Fruit fly (Drosophila melanogaster) whole organism, embryonic: ENCODE data around the gene CG2533.
A peak's percentile ranks its signal among the peaks of the same experiment; 100 is the strongest.

Experiments used
- Asciz ChIP-seq: fragments of 200-800 bp; sonication (Bioruptor generic); optimal IDR thresholded peaks from 2 replicates; lab custom pipeline; 2017; ENCODE audit warnings: missing biosample characterization, mild to moderate bottlenecking, missing genetic modification characterization, missing genetic modification reagents
- CG1024 ChIP-seq: fragments of 200-800 bp; sonication (Bioruptor generic); IDR thresholded peaks from 2 replicates; pipeline ENCODE4 v1.3.6; 2022; ENCODE audit warnings: missing biosample characterization, missing genetic modification characterization
- CG14050 ChIP-seq: fragments of 200-800 bp; sonication (Bioruptor generic); IDR thresholded peaks from 3 replicates; pipeline ENCODE4 v1.3.6; 2022; ENCODE audit warnings: missing biosample characterization, missing genetic modification characterization
- CG14965 ChIP-seq: fragments of 200-800 bp; sonication (Bioruptor generic); optimal IDR thresholded peaks from 2 replicates; lab custom pipeline; 2016; ENCODE audit warnings: missing biosample characterization, missing genetic modification characterization, borderline replicate concordance
- CG1602 ChIP-seq: fragments of 200-800 bp; sonication (Bioruptor generic); optimal IDR thresholded peaks from 3 replicates; lab custom pipeline; 2016; ENCODE audit warnings: missing biosample characterization, missing genetic modification characterization
- CG17186 ChIP-seq: fragments of 200-800 bp; sonication (Bioruptor generic); optimal IDR thresholded peaks from 3 replicates; lab custom pipeline; 2017; ENCODE audit warnings: missing biosample characterization, missing genetic modification reagents, missing genetic modification characterization
- CG17359 ChIP-seq: fragments of 200-800 bp; sonication (Bioruptor generic); optimal IDR thresholded peaks from 3 replicates; lab custom pipeline; 2018; ENCODE audit warnings: missing biosample characterization, mild to moderate bottlenecking, missing genetic modification characterization, moderate library complexity
- CG17568 ChIP-seq: fragments of 200-800 bp; sonication (Bioruptor generic); optimal IDR thresholded peaks from 2 replicates; lab custom pipeline; 2018; ENCODE audit warnings: missing biosample characterization, mild to moderate bottlenecking, missing genetic modification characterization, moderate library complexity
- CG17829 ChIP-seq: fragments of 200-800 bp; optimal IDR thresholded peaks from 2 replicates; lab custom pipeline; 2019; ENCODE audit warnings: missing biosample characterization, mild to moderate bottlenecking, missing genetic modification characterization, moderate library complexity
- CG18599 ChIP-seq: fragments of 200-800 bp; sonication (Bioruptor generic); optimal IDR thresholded peaks from 3 replicates; lab custom pipeline; 2017; ENCODE audit warnings: missing biosample characterization, missing genetic modification characterization, mild to moderate bottlenecking, moderate library complexity, missing genetic modification reagents
- CG3163 ChIP-seq: fragments of 200-800 bp; sonication (Bioruptor generic); optimal IDR thresholded peaks from 3 replicates; lab custom pipeline; 2016; ENCODE audit warnings: missing biosample characterization, missing genetic modification characterization
- CG4730 ChIP-seq: fragments of 200-800 bp; sonication (Bioruptor generic); IDR thresholded peaks from 2 replicates; pipeline ENCODE4 v1.3.6; 2022; ENCODE audit warnings: missing biosample characterization, missing genetic modification characterization
- CG4820 ChIP-seq: fragments of 200-800 bp; sonication (Bioruptor generic); optimal IDR thresholded peaks from 3 replicates; lab custom pipeline; 2016; ENCODE audit warnings: missing biosample characterization, missing genetic modification characterization
- CG5180 ChIP-seq: fragments of 200-800 bp; sonication (Bioruptor generic); optimal IDR thresholded peaks from 3 replicates; lab custom pipeline; 2017; ENCODE audit warnings: missing biosample characterization, missing genetic modification characterization, mild to moderate bottlenecking, moderate library complexity, missing genetic modification reagents
- CG6683 ChIP-seq: fragments of 200-800 bp; sonication (Bioruptor generic); optimal IDR thresholded peaks from 2 replicates; lab custom pipeline; 2017; ENCODE audit warnings: missing biosample characterization, mild to moderate bottlenecking, missing genetic modification characterization, missing genetic modification reagents
- CG6791 ChIP-seq: fragments of 200-800 bp; sonication (Bioruptor generic); IDR thresholded peaks from 3 replicates; pipeline ENCODE4 v1.3.6; 2022; ENCODE audit warnings: missing biosample characterization, missing genetic modification characterization; ENCODE audit not compliant: partially characterized antibody
- CG6813 ChIP-seq: fragments of 200-800 bp; sonication (Bioruptor generic); optimal IDR thresholded peaks from 2 replicates; lab custom pipeline; 2017; ENCODE audit warnings: missing biosample characterization, missing genetic modification characterization, mild to moderate bottlenecking, moderate library complexity, missing genetic modification reagents
- CG7357 ChIP-seq: fragments of 200-800 bp; sonication (Bioruptor generic); IDR thresholded peaks from 3 replicates; pipeline ENCODE4 v1.3.6; 2022; ENCODE audit warnings: missing biosample characterization, missing genetic modification characterization
- CG7963 ChIP-seq: fragments of 200-800 bp; sonication (Bioruptor generic); IDR thresholded peaks from 3 replicates; pipeline ENCODE4 v1.3.6; 2022; ENCODE audit warnings: missing biosample characterization, missing genetic modification characterization; ENCODE audit not compliant: partially characterized antibody
- CG8089 ChIP-seq: fragments of 200-800 bp; sonication (Bioruptor generic); optimal IDR thresholded peaks from 3 replicates; lab custom pipeline; 2016; ENCODE audit warnings: missing biosample characterization, missing genetic modification characterization
- CkIIα-i1 ChIP-seq: fragments of 200-800 bp; sonication (Bioruptor generic); IDR thresholded peaks from 2 replicates; pipeline ENCODE4 v1.3.6; 2022; ENCODE audit warnings: missing biosample characterization, missing genetic modification characterization
- D ChIP-seq, 2 experiments: fragments of 200-800 bp in 1 of 2; fragments of >200 bp in 1 of 2; sonication (Bioruptor generic) in 1 of 2; optimal IDR thresholded peaks; 2 replicates in 1 of 2; 3 replicates in 1 of 2; lab custom pipeline; 2017; ENCODE audit warnings: mild to moderate bottlenecking in 1 of 2, missing biosample characterization in 1 of 2, missing genetic modification characterization in 1 of 2, missing genetic modification reagents in 1 of 2
- Dp ChIP-seq: fragments of 200-800 bp; sonication (Bioruptor generic); optimal IDR thresholded peaks from 2 replicates; lab custom pipeline; 2018; ENCODE audit warnings: missing biosample characterization, mild to moderate bottlenecking, missing genetic modification characterization, moderate library complexity
- Ets97D ChIP-seq: fragments of 200-800 bp; sonication (Bioruptor generic); optimal IDR thresholded peaks from 3 replicates; lab custom pipeline; 2016; ENCODE audit warnings: missing biosample characterization, missing genetic modification characterization
- GATAe ChIP-seq: fragments of 200-800 bp; sonication (Bioruptor generic); conservative IDR thresholded peaks from 2 replicates; pipeline ENCODE4 v1.3.6; 2022; ENCODE audit warnings: missing biosample characterization, missing genetic modification characterization
- H15 ChIP-seq: fragments of 200-800 bp; sonication (Bioruptor generic); IDR thresholded peaks from 3 replicates; pipeline ENCODE4 v1.3.6; 2022; ENCODE audit warnings: missing biosample characterization, missing genetic modification characterization
- HHEX ChIP-seq: fragments of 200-800 bp; sonication (Bioruptor generic); optimal IDR thresholded peaks from 3 replicates; lab custom pipeline; 2017; ENCODE audit warnings: missing biosample characterization, mild to moderate bottlenecking, missing genetic modification characterization, missing genetic modification reagents
- Hand ChIP-seq: fragments of 200-800 bp; sonication (Bioruptor generic); optimal IDR thresholded peaks from 2 replicates; lab custom pipeline; 2017; ENCODE audit warnings: mild to moderate bottlenecking, missing biosample characterization, missing genetic modification reagents, missing genetic modification characterization
- Hr78 ChIP-seq, 2 experiments: fragments of 200-800 bp in 1 of 2; fragments of >200 bp in 1 of 2; sonication (Bioruptor generic) in 1 of 2; optimal IDR thresholded peaks; 2 replicates each; lab custom pipeline; 2017 to 2019; ENCODE audit warnings: missing biosample characterization in 2 of 2, missing genetic modification characterization in 2 of 2, mild to moderate bottlenecking in 1 of 2, moderate library complexity in 1 of 2
- Myb ChIP-seq: fragments of 200-800 bp; sonication (Bioruptor generic); optimal IDR thresholded peaks from 2 replicates; lab custom pipeline; 2016; ENCODE audit warnings: missing biosample characterization, missing genetic modification characterization
- Neu2 ChIP-seq: fragments of 200-800 bp; sonication (Bioruptor generic); optimal IDR thresholded peaks from 3 replicates; lab custom pipeline; 2016; ENCODE audit warnings: missing biosample characterization, missing genetic modification characterization, borderline replicate concordance
- PHDP ChIP-seq: fragments of 200-800 bp; sonication (Bioruptor generic); optimal IDR thresholded peaks from 3 replicates; lab custom pipeline; 2018; ENCODE audit warnings: missing biosample characterization, mild to moderate bottlenecking, missing genetic modification characterization, moderate library complexity
- Scr ChIP-seq: fragments of 200-800 bp; sonication (Bioruptor generic); IDR thresholded peaks from 2 replicates; pipeline ENCODE4 v1.3.6; 2022; ENCODE audit warnings: missing biosample characterization, missing genetic modification characterization; ENCODE audit not compliant: partially characterized antibody
- Sin3A ChIP-seq: fragments of >200 bp; optimal IDR thresholded peaks from 2 replicates; lab custom pipeline; 2018
- Stat92E ChIP-seq, 3 experiments: fragments of >200 bp in 2 of 3; fragments of 200-800 bp in 1 of 3; sonication (Bioruptor generic) in 1 of 3; optimal IDR thresholded peaks; 2 replicates each; lab custom pipeline; 2017 to 2019; ENCODE audit warnings: missing biosample characterization in 3 of 3, missing genetic modification characterization in 3 of 3, mild to moderate bottlenecking in 1 of 3, moderate library complexity in 1 of 3
- TFAM ChIP-seq: fragments of 200-800 bp; sonication (Bioruptor generic); optimal IDR thresholded peaks from 2 replicates; lab custom pipeline; 2017; ENCODE audit warnings: missing biosample characterization, missing genetic modification characterization, inconsistent platforms
- ash1 ChIP-seq: fragments of 200-800 bp; sonication (Bioruptor generic); optimal IDR thresholded peaks from 2 replicates; lab custom pipeline; 2018; ENCODE audit warnings: missing biosample characterization, mild to moderate bottlenecking, missing genetic modification characterization
- ato ChIP-seq: fragments of 200-800 bp; sonication (Bioruptor generic); IDR thresholded peaks from 2 replicates; pipeline ENCODE4 v1.3.6; 2022; ENCODE audit warnings: missing biosample characterization, missing genetic modification characterization; ENCODE audit not compliant: partially characterized antibody
- bcd ChIP-seq: fragments of 200-800 bp; sonication (Bioruptor generic); optimal IDR thresholded peaks from 2 replicates; lab custom pipeline; 2017; ENCODE audit warnings: missing biosample characterization, mild to moderate bottlenecking, missing genetic modification characterization
- bigmax ChIP-seq: fragments of 200-800 bp; sonication (Bioruptor generic); optimal IDR thresholded peaks from 2 replicates; lab custom pipeline; 2018; ENCODE audit warnings: missing biosample characterization, mild to moderate bottlenecking, missing genetic modification characterization
- cas ChIP-seq: fragments of 200-800 bp; sonication (Bioruptor generic); IDR thresholded peaks from 2 replicates; pipeline ENCODE4 v1.3.6; 2022; ENCODE audit warnings: missing biosample characterization, missing genetic modification characterization
- emc ChIP-seq: fragments of 200-800 bp; sonication (Bioruptor generic); optimal IDR thresholded peaks from 2 replicates; lab custom pipeline; 2016; ENCODE audit warnings: missing biosample characterization, missing genetic modification characterization
- ham ChIP-seq: fragments of 200-800 bp; sonication (Bioruptor generic); IDR thresholded peaks from 2 replicates; pipeline ENCODE4 v1.3.6; 2022; ENCODE audit warnings: missing biosample characterization, missing genetic modification characterization
- hth ChIP-seq: fragments of >200 bp; optimal IDR thresholded peaks from 2 replicates; lab custom pipeline; 2017; ENCODE audit warnings: inconsistent platforms
- jigr1 ChIP-seq: fragments of 200-800 bp; sonication (Bioruptor generic); IDR thresholded peaks from 3 replicates; pipeline ENCODE4 v1.3.6; 2022; ENCODE audit warnings: missing biosample characterization, missing genetic modification characterization
- kah ChIP-seq: fragments of 200-800 bp; sonication (Bioruptor generic); optimal IDR thresholded peaks from 2 replicates; lab custom pipeline; 2018; ENCODE audit warnings: missing biosample characterization, mild to moderate bottlenecking, missing genetic modification characterization
- peb ChIP-seq: fragments of 200-800 bp; sonication (Bioruptor generic); IDR thresholded peaks from 2 replicates; pipeline ENCODE4 v1.3.6; 2022; ENCODE audit warnings: missing biosample characterization, missing genetic modification characterization
- phol ChIP-seq: fragments of 200-800 bp; sonication (Bioruptor generic); optimal IDR thresholded peaks from 3 replicates; lab custom pipeline; 2018; ENCODE audit warnings: missing biosample characterization, mild to moderate bottlenecking, missing genetic modification characterization, moderate library complexity
- vnd ChIP-seq: fragments of 200-800 bp; sonication (Bioruptor generic); IDR thresholded peaks from 3 replicates; pipeline ENCODE4 v1.3.6; 2022; ENCODE audit warnings: missing biosample characterization, missing genetic modification characterization; ENCODE audit not compliant: partially characterized antibody
- yki ChIP-seq: fragments of >200 bp; optimal IDR thresholded peaks from 3 replicates; lab custom pipeline; 2018
- z ChIP-seq: fragments of 200-800 bp; sonication (Bioruptor generic); IDR thresholded peaks from 3 replicates; pipeline ENCODE4 v1.3.6; 2022; ENCODE audit warnings: missing biosample characterization, missing genetic modification characterization

Gene CG2533

DNA sequence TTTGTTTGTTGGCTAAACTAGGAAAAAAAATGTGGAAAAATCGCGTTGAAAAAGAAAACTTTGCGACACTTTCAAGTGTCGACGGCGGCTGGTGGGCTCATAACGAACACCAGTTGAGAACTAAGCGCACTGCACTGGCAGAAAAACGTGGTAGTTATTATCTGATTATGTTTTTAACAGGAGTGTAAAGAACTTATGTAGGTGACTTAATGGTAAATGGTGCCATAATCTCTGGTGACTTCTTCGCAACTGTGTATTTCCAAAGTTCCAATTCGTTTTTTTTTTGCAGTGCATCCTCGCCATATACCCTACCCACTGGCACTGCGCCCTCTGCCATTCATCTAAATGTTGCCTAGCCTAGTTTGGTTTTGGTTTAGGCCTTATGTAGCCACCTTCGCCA, 49.0 kb upstream of the CG2533 start (continued):
- TF ChIP-seq vnd (GFP tag; lab: Robert Waterston, UW), result no peak
- no peak for TF ChIP-seq emc (GFP tag; lab: Kevin White, UChicago)
- no peak for TF ChIP-seq Ets97D (GFP tag; lab: Kevin White, UChicago)
- TF ChIP-seq CG6683 (GFP tag; lab: Kevin White, UChicago), result no peak
- TF ChIP-seq z, result no peak
- no peak for TF ChIP-seq HHEX
- no peak for TF ChIP-seq yki
- no peak for TF ChIP-seq Neu2 (GFP tag; lab: Kevin White, UChicago)
- no peak for TF ChIP-seq cas
- no peak for TF ChIP-seq Scr (GFP tag; lab: Robert Waterston, UW)
- TF ChIP-seq peb (GFP tag; lab: Robert Waterston, UW), result no peak
- TF ChIP-seq Myb, result no peak
- TF ChIP-seq CG1602, result no peak
- no peak for TF ChIP-seq ato (GFP tag; lab: Robert Waterston, UW)
- peak; percentile 33 for TF ChIP-seq CG4820
- no peak for TF ChIP-seq D (optimal IDR thresholded peaks at IDR 0.05; lab: Kevin White, UChicago)
- TF ChIP-seq D (GFP tag; optimal IDR thresholded peaks at IDR 0.05; lab: Kevin White, UChicago), result no peak
- TF ChIP-seq kah (GFP tag; lab: Kevin White, UChicago), result no peak
- TF ChIP-seq hth (lab: Kevin White, UChicago), result no peak
- no peak for TF ChIP-seq Dp
- TF ChIP-seq CG17186, result no peak
- peak; percentile 13 for TF ChIP-seq CG18599 (GFP tag; lab: Kevin White, UChicago)
- TF ChIP-seq CG7963 (GFP tag; lab: Robert Waterston, UW), result no peak
- peak; percentile 29 for TF ChIP-seq phol (tag; lab: Kevin White, UChicago)
- TF ChIP-seq Hand (GFP tag; lab: Kevin White, UChicago), result no peak
- TF ChIP-seq Asciz (GFP tag; lab: Kevin White, UChicago), result peak; percentile 7
- no peak for TF ChIP-seq jigr1 (GFP tag; lab: Robert Waterston, UW)
- TF ChIP-seq CG4730, result no peak
- TF ChIP-seq CkIIα-i1 (GFP tag; lab: Robert Waterston, UW), result no peak
- TF ChIP-seq TFAM (GFP tag; lab: Kevin White, UChicago), result no peak
- TF ChIP-seq PHDP (tag; lab: Kevin White, UChicago), result no peak
- TF ChIP-seq Hr78 (GFP tag; optimal IDR thresholded peaks at IDR 0.05; lab: Kevin White, UChicago), result no peak
- no peak for TF ChIP-seq CG3163 (GFP tag; lab: Kevin White, UChicago)
- TF ChIP-seq ham (GFP tag; lab: Robert Waterston, UW), result no peak
- no peak for TF ChIP-seq CG6813 (GFP tag; lab: Kevin White, UChicago)
- TF ChIP-seq GATAe (GFP tag; lab: Robert Waterston, UW), result no peak
- TF ChIP-seq ash1 (GFP tag; lab: Kevin White, UChicago), result no peak
- no peak for TF ChIP-seq CG7357 (GFP tag; lab: Robert Waterston, UW)
- no peak for TF ChIP-seq CG17568 (GFP tag; lab: Kevin White, UChicago)
- peak; percentile 30 for TF ChIP-seq CG17359 (tag; lab: Kevin White, UChicago)
- TF ChIP-seq bigmax (GFP tag; lab: Kevin White, UChicago), result no peak
- no peak for TF ChIP-seq CG6791 (GFP tag; lab: Robert Waterston, UW)
- TF ChIP-seq H15, result no peak
- TF ChIP-seq bcd (GFP tag; lab: Kevin White, UChicago), result peak; percentile 22
- no peak for TF ChIP-seq Sin3A (lab: Kevin White, UChicago)
- no peak for TF ChIP-seq Stat92E (GFP tag; optimal IDR thresholded peaks at IDR 0.05; lab: Kevin White, UChicago)
- TF ChIP-seq CG14050 (GFP tag; lab: Robert Waterston, UW), result no peak
- TF ChIP-seq CG8089 (GFP tag; lab: Kevin White, UChicago), result no peak
- TF ChIP-seq CG1024, result no peak
- TF ChIP-seq CG5180 (GFP tag; lab: Kevin White, UChicago), result no peak
- TF ChIP-seq CG14965, result no peak
- TF ChIP-seq CG17829 (tag; lab: Kevin White, UChicago), result no peak
